Fruit fly (Drosophila melanogaster) Kc167 (cell line): ENCODE measurements around the gene hale.

Experiments
- Myc ChIP-seq: fragments of >200 bp; optimal IDR thresholded peaks from 2 replicates; lab custom pipeline; 2017; ENCODE audit warnings: missing external identifiers
- Sin3A ChIP-seq: fragments of >200 bp; optimal IDR thresholded peaks from 2 replicates; lab custom pipeline; 2018; ENCODE audit warnings: missing external identifiers
- h ChIP-seq: fragments of >200 bp; optimal IDR thresholded peaks from 3 replicates; lab custom pipeline; 2018; ENCODE audit warnings: missing external identifiers
- insv ChIP-seq: fragments of >200 bp; optimal IDR thresholded peaks from 3 replicates; lab custom pipeline; 2018; ENCODE audit warnings: missing external identifiers
- psq ChIP-seq: fragments of >200 bp; optimal IDR thresholded peaks from 2 replicates; lab custom pipeline; 2017; ENCODE audit warnings: missing external identifiers
- ttk ChIP-seq: sonication (Bioruptor generic); optimal IDR thresholded peaks from 2 replicates; lab custom pipeline; 2017; ENCODE audit warnings: missing external identifiers

The hale gene

DNA sequence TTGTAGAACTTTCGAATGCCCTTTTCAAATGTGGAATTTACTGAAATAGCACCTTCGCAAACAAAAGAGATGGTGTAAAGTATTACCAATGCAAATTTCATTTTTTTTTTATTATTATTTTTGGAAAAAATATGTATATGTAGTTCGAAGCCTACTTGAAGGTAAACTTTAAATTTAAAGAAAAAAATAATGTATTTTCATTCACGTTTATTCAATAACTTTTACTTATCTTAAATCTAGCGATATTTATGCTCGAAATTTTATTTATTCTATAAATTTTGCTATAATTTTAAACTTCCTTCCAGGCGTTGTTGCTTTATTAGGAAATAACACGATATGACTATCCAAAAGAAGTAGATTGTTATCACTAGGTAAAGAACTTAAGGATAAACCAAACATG, 33.0 kb downstream of the hale start, which contains the start of gene CG33710:
CG33710 (minus strand) TSS at position 101 of the 400 bp plus-strand sequence.
- no peak for TF ChIP-seq Sin3A (lab: Kevin White, UChicago)
- TF ChIP-seq h (lab: Kevin White, UChicago): no peak
- no peak for TF ChIP-seq Myc
- no peak for TF ChIP-seq psq (lab: Kevin White, UChicago)
- no peak for TF ChIP-seq insv (lab: Kevin White, UChicago)
- no peak for TF ChIP-seq ttk (lab: Kevin White, UChicago)

DNA sequence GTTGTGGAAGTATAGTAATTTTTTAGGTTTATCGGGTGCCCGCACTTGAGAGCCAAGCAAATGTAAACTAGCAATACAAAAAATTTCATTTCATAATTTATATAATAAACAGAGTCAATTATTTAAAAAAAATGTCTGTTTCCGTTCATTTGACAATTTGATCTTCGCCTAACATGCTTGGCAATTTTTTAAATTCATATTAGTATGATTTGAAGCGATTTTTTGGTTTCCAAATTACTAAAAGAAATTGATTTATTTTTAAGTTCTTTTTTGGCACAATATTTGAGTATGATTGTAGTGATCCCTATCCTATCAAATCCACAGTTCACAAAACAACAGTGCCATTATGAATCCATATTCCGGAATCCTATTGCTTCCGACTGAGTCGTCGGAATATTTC, 33.8 kb downstream of the hale start, which contains the start of gene CG34258:
CG34258 (minus strand) TSS at position 101 of the 400 bp plus-strand sequence.
- TF ChIP-seq Myc (no peak), psq (lab: Kevin White, UChicago) (no peak), ttk (lab: Kevin White, UChicago) (no peak)

DNA sequence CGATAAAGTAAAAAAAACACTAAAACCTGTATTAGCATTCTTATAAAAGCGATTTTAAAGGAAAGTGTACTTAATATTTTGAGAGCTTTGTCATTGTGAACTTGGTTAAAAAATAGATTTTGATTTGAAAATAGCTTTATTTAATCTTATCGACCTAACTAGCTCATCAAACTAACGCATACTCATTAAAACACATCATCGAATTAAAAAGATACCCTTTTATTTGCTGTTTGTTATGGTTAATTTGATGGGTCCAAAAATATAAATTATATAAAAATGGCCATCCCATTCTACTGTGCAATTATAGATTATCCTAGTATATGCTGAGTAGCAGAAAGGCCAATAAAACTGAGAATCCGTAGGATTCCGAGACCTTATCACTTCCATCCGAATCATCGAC, 34.6 kb downstream of the hale start, which contains the start of gene CG32219:
CG32219 (minus strand) TSS at position 101 of the 400 bp plus-strand sequence.
- no peak for TF ChIP-seq ttk (lab: Kevin White, UChicago)
- TF ChIP-seq psq (lab: Kevin White, UChicago): no peak

DNA sequence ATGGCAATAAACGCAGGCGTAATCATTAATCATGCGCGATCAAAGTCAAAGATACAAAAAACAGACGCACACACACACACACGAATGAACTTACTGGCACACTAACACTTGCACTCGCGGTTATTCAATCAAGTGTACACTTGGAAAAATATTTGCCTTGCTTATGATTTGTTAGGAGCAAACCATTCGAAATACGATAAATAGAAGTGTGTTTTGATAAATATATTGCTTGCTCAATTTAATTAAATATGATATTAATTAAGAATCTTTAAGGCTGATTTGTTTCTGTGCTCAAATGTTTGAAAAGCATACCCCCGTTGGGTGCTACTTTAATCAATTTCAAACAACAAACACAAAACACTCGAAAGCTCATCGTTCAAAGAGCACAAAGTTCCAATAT, 40.2 kb downstream of the hale start:
- TF ChIP-seq Sin3A (lab: Kevin White, UChicago): no peak
- TF ChIP-seq psq (lab: Kevin White, UChicago): no peak
- no peak for TF ChIP-seq insv (lab: Kevin White, UChicago)
- no peak for TF ChIP-seq Myc
- TF ChIP-seq ttk (lab: Kevin White, UChicago): no peak
- no peak for TF ChIP-seq h (lab: Kevin White, UChicago)

DNA sequence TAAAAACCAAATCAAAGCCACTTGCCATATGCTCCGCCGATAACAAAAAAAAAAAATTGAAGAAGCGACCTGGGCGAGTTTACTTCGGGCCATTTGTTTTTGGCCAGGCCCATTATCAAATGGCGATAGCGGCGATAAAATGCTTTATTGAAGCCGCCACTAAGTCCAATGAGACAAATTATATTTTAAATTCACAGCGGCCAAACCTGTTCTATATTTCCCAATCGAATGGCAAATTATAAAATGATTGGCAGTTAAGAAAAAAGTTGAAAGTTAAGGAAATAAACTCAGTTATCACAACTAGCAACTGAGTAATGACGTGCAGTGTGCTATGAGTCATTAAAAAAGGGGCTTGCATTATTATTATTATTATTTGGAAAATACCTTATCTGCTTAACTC, 44.5 kb downstream of the hale start:
- TF ChIP-seq insv (lab: Kevin White, UChicago) (no peak), h (lab: Kevin White, UChicago) (no peak)

DNA sequence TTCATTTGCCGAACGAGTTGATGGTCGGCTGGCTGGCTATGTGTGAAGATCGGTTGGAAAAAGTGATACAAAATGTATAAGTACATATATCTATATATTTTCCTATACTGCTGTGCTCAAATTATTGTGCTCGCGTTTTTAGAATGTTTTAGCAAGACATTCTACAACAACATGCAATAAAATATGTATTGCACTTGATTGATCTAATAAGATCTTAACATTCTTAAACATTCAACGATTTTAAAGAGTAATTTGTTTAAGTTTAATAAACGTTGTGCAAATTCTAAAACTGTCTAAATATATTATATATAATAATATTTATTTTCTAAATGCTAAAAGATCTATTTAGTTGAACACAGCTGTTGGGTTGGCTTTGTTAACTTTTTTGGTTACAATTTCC, 45.3 kb downstream of the hale start:
- TF ChIP-seq ttk (lab: Kevin White, UChicago) (no peak), insv (lab: Kevin White, UChicago) (no peak), Sin3A (lab: Kevin White, UChicago) (no peak), Myc (no peak), psq (lab: Kevin White, UChicago) (no peak), h (lab: Kevin White, UChicago) (no peak)

DNA sequence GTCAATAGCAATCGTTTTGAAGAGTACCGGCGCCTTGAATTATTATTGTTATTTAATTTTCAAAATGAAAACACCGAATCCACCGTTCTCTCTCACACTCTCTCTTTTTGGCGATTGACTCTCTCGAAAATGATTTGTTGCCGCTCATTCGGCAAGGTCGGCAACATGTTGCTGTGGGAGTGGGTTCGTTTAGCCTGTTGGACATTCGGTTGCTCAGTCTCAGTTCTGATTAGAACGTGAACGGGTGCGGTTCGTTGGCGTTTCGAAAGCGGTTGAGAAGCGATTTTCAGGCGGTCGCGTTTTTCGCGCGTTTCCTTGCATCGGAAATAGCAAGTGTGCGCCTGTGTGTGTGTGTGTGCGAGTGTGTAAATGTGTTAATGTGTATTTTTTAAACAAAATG, 46.6 kb downstream of the hale start, which contains the start of gene Ac76E:
Ac76E (plus strand) TSS at position 264 of the 400 bp plus-strand sequence.
- no peak for TF ChIP-seq h (lab: Kevin White, UChicago)
- no peak for TF ChIP-seq ttk (lab: Kevin White, UChicago)
- no peak for TF ChIP-seq Myc
- no peak for TF ChIP-seq insv (lab: Kevin White, UChicago)
- no peak for TF ChIP-seq Sin3A (lab: Kevin White, UChicago)
- no peak for TF ChIP-seq psq (lab: Kevin White, UChicago)
